Worm (Caenorhabditis elegans): Measurements from ENCODE around the gene T02H6.6.

DNA sequence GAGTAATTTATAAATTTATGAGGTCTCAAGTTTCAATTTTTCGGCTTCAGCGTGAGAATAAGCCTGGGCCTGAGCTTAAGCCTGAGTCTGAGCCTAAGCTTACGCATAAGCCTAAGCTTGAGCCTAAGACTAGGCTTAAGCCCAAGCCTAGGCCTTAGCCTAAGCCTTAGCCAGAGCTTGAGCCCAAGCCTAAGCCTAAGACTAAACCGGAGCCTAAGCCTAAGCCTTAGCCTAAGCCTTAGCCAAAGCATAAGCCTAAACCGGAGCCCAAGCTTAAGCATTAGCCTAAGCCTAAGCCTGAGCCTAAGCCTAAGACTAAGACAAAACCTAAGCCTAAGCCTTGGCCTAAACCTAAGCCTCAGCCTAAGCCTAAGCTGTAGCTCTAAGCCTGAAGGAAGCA, 39.8 kb upstream of the T02H6.6 start:
- TF ChIP-seq snpc-4 (tag; optimal IDR thresholded peaks at IDR 0.05) (no peak), elt-3 (tag; optimal IDR thresholded peaks at IDR 0.05) (no peak), fkh-10 (GFP tag; optimal IDR thresholded peaks at IDR 0.05) (no peak), lin-15B (tag; optimal IDR thresholded peaks at IDR 0.05) (no peak), pag-3 (tag; optimal IDR thresholded peaks at IDR 0.05; ENCODE audit: borderline replicate concordance, insufficient read depth) (no peak), C34B4.2 (tag; optimal IDR thresholded peaks at IDR 0.05) (no peak), snu-23 (GFP tag; optimal IDR thresholded peaks at IDR 0.05) (no peak), hpl-2 (GFP tag; optimal IDR thresholded peaks at IDR 0.05) (no peak), dpl-1 (GFP tag; optimal IDR thresholded peaks at IDR 0.05) (no peak), elt-2 (tag; optimal IDR thresholded peaks at IDR 0.05) (no peak)
